Fruit fly (Drosophila melanogaster): Measurements from ENCODE around the gene RpS3.

RpS3 gene

DNA sequence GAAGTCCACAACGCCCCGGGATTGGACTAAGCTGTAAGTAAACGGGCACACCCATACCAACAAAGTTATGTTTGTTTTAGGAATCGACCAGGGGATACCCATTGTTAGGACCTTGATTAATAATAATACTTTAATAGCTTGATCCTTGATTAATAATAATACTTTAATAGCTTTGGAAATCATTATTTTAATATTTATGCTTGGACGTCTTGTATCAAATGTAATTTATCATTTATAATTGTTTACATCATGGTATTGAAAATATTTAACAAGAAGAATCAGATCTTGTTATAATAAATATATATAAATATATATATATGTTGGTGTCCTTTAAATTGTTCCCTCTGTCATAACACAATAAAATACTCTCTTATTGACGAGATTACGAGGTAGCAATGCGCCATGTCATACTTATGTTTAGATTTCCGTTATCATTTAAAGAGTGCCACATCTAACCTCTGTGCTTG is 1.7 kb upstream of the RpS3 start (continued):
- TF ChIP-seq cyc (GFP tag; optimal IDR thresholded peaks at IDR 0.05) (peak; percentile 22), CG11294 (GFP tag; IDR thresholded peaks at IDR 0.05) (peak; percentile 50; the same call in 1 of the 2 replicates), dsx (GFP tag; optimal IDR thresholded peaks at IDR 0.05; ENCODE audit: poor library complexity, severe bottlenecking) (peak; percentile 84), CG6808 (GFP tag; optimal IDR thresholded peaks at IDR 0.05) (peak; percentile 43), CG7368 (GFP tag; optimal IDR thresholded peaks at IDR 0.05) (peak; percentile 62), Blimp-1 (GFP tag; optimal IDR thresholded peaks at IDR 0.05) (peak; percentile 38), CG8319 (GFP tag; optimal IDR thresholded peaks at IDR 0.05) (peak; percentile 18), CG32006 (GFP tag; optimal IDR thresholded peaks at IDR 0.05) (peak; percentile 91), Hr4 (GFP tag; optimal IDR thresholded peaks at IDR 0.05) (peak; percentile 66), Eip93F (GFP tag; optimal IDR thresholded peaks at IDR 0.05) (no peak), OdsH (GFP tag; optimal IDR thresholded peaks at IDR 0.05) (peak; percentile 83), fd85E (GFP tag; optimal IDR thresholded peaks at IDR 0.05) (no peak), vri (GFP tag; optimal IDR thresholded peaks at IDR 0.05) (peak; percentile 52), CG8632 (GFP tag; optimal IDR thresholded peaks at IDR 0.05) (peak; percentile 85), Sox14 (GFP tag; optimal IDR thresholded peaks at IDR 0.05) (peak; percentile 32), pdm3 (GFP tag; optimal IDR thresholded peaks at IDR 0.05) (peak; percentile 55)

DNA sequence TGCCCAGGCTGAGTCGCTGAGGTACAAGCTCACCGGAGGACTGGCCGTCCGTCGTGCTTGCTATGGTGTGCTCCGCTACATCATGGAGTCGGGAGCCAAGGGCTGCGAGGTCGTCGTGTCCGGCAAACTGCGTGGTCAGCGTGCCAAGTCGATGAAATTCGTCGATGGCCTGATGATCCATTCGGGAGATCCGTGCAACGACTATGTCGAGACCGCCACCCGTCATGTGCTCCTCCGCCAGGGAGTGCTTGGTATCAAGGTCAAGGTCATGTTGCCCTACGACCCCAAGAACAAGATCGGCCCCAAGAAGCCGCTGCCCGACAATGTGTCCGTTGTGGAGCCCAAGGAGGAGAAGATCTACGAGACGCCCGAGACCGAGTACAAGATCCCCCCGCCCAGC is 808 bp downstream of the RpS3 start:
- TF ChIP-seq Lpt (GFP tag; optimal IDR thresholded peaks at IDR 0.05) (no peak), svp (GFP tag) (peak; percentile 70), CG1621 (tag; optimal IDR thresholded peaks at IDR 0.05) (no peak)

- TF ChIP-seq OdsH (GFP tag; optimal IDR thresholded peaks at IDR 0.05) (no peak), dac (GFP tag; optimal IDR thresholded peaks at IDR 0.05) (no peak), svp (GFP tag) (peak; percentile 94), salr (GFP tag; optimal IDR thresholded peaks at IDR 0.05) (no peak), Gug (GFP tag; IDR thresholded peaks at IDR 0.05) (no peak), CG7368 (GFP tag; optimal IDR thresholded peaks at IDR 0.05) (no peak), CG6163 (GFP tag; IDR thresholded peaks at IDR 0.05) (no peak), acj6 (GFP tag; optimal IDR thresholded peaks at IDR 0.05) (no peak)
Observed at dm6 chr3R:23360356-23360755, 1.7 kb downstream of the RpS3 start.

DNA sequence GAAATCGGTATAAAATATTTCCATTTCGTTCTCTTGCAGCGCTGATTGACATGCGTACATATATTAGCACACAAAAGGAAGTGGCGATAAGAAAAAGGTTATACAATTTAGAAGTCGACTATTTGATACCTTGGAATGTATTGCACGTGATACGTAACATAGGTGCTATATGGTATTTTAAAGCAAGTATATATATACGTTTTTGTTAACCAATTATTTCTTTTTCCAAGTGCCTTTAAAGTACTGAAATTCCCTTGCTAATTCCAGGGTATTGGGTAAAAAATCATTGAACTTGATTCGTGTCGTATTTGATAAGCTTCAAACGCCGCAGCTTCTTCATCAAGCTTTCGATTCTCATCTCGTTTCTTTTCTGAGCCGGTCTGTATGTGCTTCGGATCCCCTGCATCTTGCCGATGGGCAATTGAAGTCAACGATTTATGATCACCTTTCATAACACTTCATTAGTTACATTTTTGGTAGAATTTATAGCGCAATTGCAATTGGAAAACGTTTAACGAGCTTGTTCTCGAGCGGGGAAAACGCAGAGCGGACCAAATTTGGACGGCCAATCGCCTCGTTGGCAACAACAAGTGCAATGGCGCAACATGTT is 5.0 kb downstream of the RpS3 start, which contains the start of gene CG4408:
Gene CG4408 (minus strand): TSS at position 60 of the 610 bp plus-strand sequence.
- peak; percentile 93 for TF ChIP-seq esn (GFP tag; optimal IDR thresholded peaks at IDR 0.05)
- peak; percentile 91 for TF ChIP-seq Sox102F (GFP tag; optimal IDR thresholded peaks at IDR 0.05)
- peak; percentile 94 for TF ChIP-seq Hr39 (GFP tag; optimal IDR thresholded peaks at IDR 0.05)
- TF ChIP-seq CG9139 (GFP tag; optimal IDR thresholded peaks at IDR 0.05) = no peak
- TF ChIP-seq Eip78C (GFP tag) = peak; percentile 85
- TF ChIP-seq Ets21C (GFP tag; optimal IDR thresholded peaks at IDR 0.05) = peak; percentile 88
- TF ChIP-seq CG11762 (GFP tag; optimal IDR thresholded peaks at IDR 0.05; ENCODE audit: insufficient read depth) = peak; percentile 55
- peak; percentile 52 for TF ChIP-seq CG6276 (GFP tag; optimal IDR thresholded peaks at IDR 0.05)
- peak; percentile 97 for TF ChIP-seq svp (GFP tag)
- TF ChIP-seq cyc (GFP tag; optimal IDR thresholded peaks at IDR 0.05) = peak; percentile 92
- TF ChIP-seq Smox (GFP tag; optimal IDR thresholded peaks at IDR 0.05) = peak; percentile 89
- peak; percentile 91 for TF ChIP-seq lz (GFP tag; optimal IDR thresholded peaks at IDR 0.05)
- peak; percentile 30 for TF ChIP-seq Eip93F (GFP tag; optimal IDR thresholded peaks at IDR 0.05)
- TF ChIP-seq CG3032 (tag; optimal IDR thresholded peaks at IDR 0.05) = peak; percentile 77
- TF ChIP-seq Met (GFP tag; optimal IDR thresholded peaks at IDR 0.05) = peak; percentile 91
- no peak for TF ChIP-seq Hr38 (GFP tag; optimal IDR thresholded peaks at IDR 0.05)
- TF ChIP-seq topi (GFP tag; optimal IDR thresholded peaks at IDR 0.05) = peak; percentile 92
- peak; percentile 85 for TF ChIP-seq CG6792 (GFP tag; optimal IDR thresholded peaks at IDR 0.05)
- peak; percentile 83 for TF ChIP-seq OdsH (GFP tag; optimal IDR thresholded peaks at IDR 0.05)
- peak; percentile 40 for TF ChIP-seq CG16779 (tag; optimal IDR thresholded peaks at IDR 0.05)
- TF ChIP-seq fd59A (GFP tag; optimal IDR thresholded peaks at IDR 0.05) = peak; percentile 8
- TF ChIP-seq Gug (GFP tag; IDR thresholded peaks at IDR 0.05) = peak; percentile 71
- TF ChIP-seq ss (GFP tag; optimal IDR thresholded peaks at IDR 0.05) = peak; percentile 10 to 16
- TF ChIP-seq CG6854 (GFP tag; optimal IDR thresholded peaks at IDR 0.05) = peak; percentile 54
- peak; percentile 70 for TF ChIP-seq CG34406 (GFP tag; optimal IDR thresholded peaks at IDR 0.05)
- TF ChIP-seq CG32006 (GFP tag; optimal IDR thresholded peaks at IDR 0.05) = peak; percentile 73
- TF ChIP-seq acj6 (GFP tag; optimal IDR thresholded peaks at IDR 0.05) = peak; percentile 84
- peak; percentile 16 to 37 for TF ChIP-seq salr (GFP tag; optimal IDR thresholded peaks at IDR 0.05)
- TF ChIP-seq achi (GFP tag; optimal IDR thresholded peaks at IDR 0.05) = peak; percentile 69
